Worm (Caenorhabditis elegans) whole organism, late embryonic: ENCODE data around the gene rpl-33.

Experiments
- C38D4.7 ChIP-seq: fragments of 200-800 bp; sonication (Bioruptor generic); optimal IDR thresholded peaks from 2 replicates; lab custom pipeline; 2018; ENCODE audit warnings: mild to moderate bottlenecking, missing genetic modification characterization, moderate library complexity, missing compliant biosample characterization
- F13H6.1 ChIP-seq: sonication (generic microtip); optimal IDR thresholded peaks from 2 replicates; lab custom pipeline; 2016; ENCODE audit warnings: missing genetic modification characterization, missing compliant biosample characterization
- K02D7.2 ChIP-seq: sonication (generic microtip); optimal IDR thresholded peaks from 2 replicates; lab custom pipeline; 2017; ENCODE audit warnings: mild to moderate bottlenecking, missing genetic modification characterization, missing compliant biosample characterization
- Y22D7AL.16 ChIP-seq: sonication (generic microtip); optimal IDR thresholded peaks from 2 replicates; lab custom pipeline; 2016; ENCODE audit warnings: missing genetic modification characterization, missing compliant biosample characterization
- ama-1 ChIP-seq: fragments of 150-350 bp; optimal IDR thresholded peaks from 2 replicates; lab custom pipeline; 2014
- ceh-14 ChIP-seq: sonication (generic microtip); optimal IDR thresholded peaks from 2 replicates; lab custom pipeline; 2016; ENCODE audit warnings: missing genotype, missing genetic modification characterization, missing compliant biosample characterization
- ceh-19 ChIP-seq: fragments of 200-800 bp; sonication (Bioruptor generic); optimal IDR thresholded peaks from 2 replicates; lab custom pipeline; 2018; ENCODE audit warnings: mild to moderate bottlenecking, missing genetic modification characterization, missing compliant biosample characterization
- ceh-2 ChIP-seq: sonication (generic microtip); optimal IDR thresholded peaks from 2 replicates; lab custom pipeline; 2016; ENCODE audit warnings: missing genotype, missing genetic modification characterization, missing compliant biosample characterization
- ceh-24 ChIP-seq: sonication (generic microtip); optimal IDR thresholded peaks from 2 replicates; lab custom pipeline; 2016; ENCODE audit warnings: mild to moderate bottlenecking, missing genetic modification characterization, missing compliant biosample characterization
- ceh-30 ChIP-seq: fragments of 150-350 bp; optimal IDR thresholded peaks from 2 replicates; lab custom pipeline; 2014; ENCODE audit warnings: missing biosample characterization, missing genetic modification characterization
- ceh-34 ChIP-seq: sonication (generic microtip); optimal IDR thresholded peaks from 2 replicates; lab custom pipeline; 2016; ENCODE audit warnings: mild to moderate bottlenecking, missing genetic modification characterization, missing compliant biosample characterization
- ceh-48 ChIP-seq: sonication (generic microtip); optimal IDR thresholded peaks from 2 replicates; lab custom pipeline; 2016; ENCODE audit warnings: missing genetic modification characterization, inconsistent platforms, missing compliant biosample characterization
- ceh-6 ChIP-seq: fragments of 200-800 bp; sonication (Bioruptor generic); optimal IDR thresholded peaks from 2 replicates; lab custom pipeline; 2018; ENCODE audit warnings: mild to moderate bottlenecking, missing genetic modification characterization, missing compliant biosample characterization
- ceh-9 ChIP-seq: sonication (generic microtip); optimal IDR thresholded peaks from 2 replicates; lab custom pipeline; 2016; ENCODE audit warnings: mild to moderate bottlenecking, missing genetic modification characterization, inconsistent platforms, missing compliant biosample characterization
- che-1 ChIP-seq: sonication (generic microtip); optimal IDR thresholded peaks from 2 replicates; lab custom pipeline; 2016; ENCODE audit warnings: mild to moderate bottlenecking, missing genetic modification characterization, missing compliant biosample characterization
- dmd-4 ChIP-seq: sonication (generic microtip); optimal IDR thresholded peaks from 2 replicates; lab custom pipeline; 2016; ENCODE audit warnings: borderline replicate concordance, missing genetic modification characterization, missing compliant biosample characterization
- elt-4 ChIP-seq: sonication (generic microtip); optimal IDR thresholded peaks from 2 replicates; lab custom pipeline; 2016; ENCODE audit warnings: missing genetic modification characterization, missing compliant biosample characterization
- ets-4 ChIP-seq: sonication (generic microtip); optimal IDR thresholded peaks from 2 replicates; lab custom pipeline; 2016; ENCODE audit warnings: missing genetic modification characterization, missing compliant biosample characterization
- eyg-1 ChIP-seq: sonication (generic microtip); optimal IDR thresholded peaks from 2 replicates; lab custom pipeline; 2016; ENCODE audit warnings: missing genotype, missing genetic modification characterization, missing compliant biosample characterization
- gmeb-2 ChIP-seq: sonication (generic microtip); optimal IDR thresholded peaks from 2 replicates; lab custom pipeline; 2016; ENCODE audit warnings: missing genetic modification characterization, inconsistent platforms, missing compliant biosample characterization
- hlh-8 ChIP-seq: sonication (generic microtip); optimal IDR thresholded peaks from 2 replicates; lab custom pipeline; 2016; ENCODE audit warnings: missing genotype, missing genetic modification characterization, missing compliant biosample characterization
- lim-6 ChIP-seq: sonication (generic microtip); optimal IDR thresholded peaks from 2 replicates; lab custom pipeline; 2016; ENCODE audit warnings: missing genetic modification characterization, missing compliant biosample characterization
- lin-11 ChIP-seq: fragments of 200-800 bp; sonication (Bioruptor generic); optimal IDR thresholded peaks from 2 replicates; lab custom pipeline; 2018; ENCODE audit warnings: mild to moderate bottlenecking, missing genetic modification characterization, missing compliant biosample characterization
- mec-3 ChIP-seq: sonication (generic microtip); optimal IDR thresholded peaks from 2 replicates; lab custom pipeline; 2016; ENCODE audit warnings: borderline replicate concordance, missing genetic modification characterization, missing compliant biosample characterization
- npax-4 ChIP-seq: sonication (generic microtip); optimal IDR thresholded peaks from 2 replicates; lab custom pipeline; 2016; ENCODE audit warnings: missing genetic modification characterization, missing compliant biosample characterization
- odd-2 ChIP-seq: sonication (generic microtip); optimal IDR thresholded peaks from 2 replicates; lab custom pipeline; 2017; ENCODE audit warnings: antibody characterized with exemption, mild to moderate bottlenecking, missing genetic modification characterization, missing compliant biosample characterization
- pat-9 ChIP-seq: fragments of 200-800 bp; sonication (Bioruptor generic); optimal IDR thresholded peaks from 2 replicates; lab custom pipeline; 2018; ENCODE audit warnings: mild to moderate bottlenecking, missing genetic modification characterization, moderate library complexity, missing compliant biosample characterization
- pax-1 ChIP-seq: fragments of 150-350 bp; optimal IDR thresholded peaks from 2 replicates; lab custom pipeline; 2014; ENCODE audit warnings: missing biosample characterization, missing genetic modification characterization
- pha-2 ChIP-seq: sonication (generic microtip); optimal IDR thresholded peaks from 2 replicates; lab custom pipeline; 2017; ENCODE audit warnings: mild to moderate bottlenecking, missing genetic modification characterization, missing compliant biosample characterization
- pqm-1 ChIP-seq: sonication (generic microtip); optimal IDR thresholded peaks from 2 replicates; lab custom pipeline; 2016; ENCODE audit warnings: missing genetic modification characterization, missing compliant biosample characterization
- rnt-1 ChIP-seq: sonication (generic microtip); optimal IDR thresholded peaks from 2 replicates; lab custom pipeline; 2016; ENCODE audit warnings: missing genetic modification characterization, missing compliant biosample characterization
- sdc-2 ChIP-seq: sonication (generic microtip); optimal IDR thresholded peaks from 2 replicates; lab custom pipeline; 2016; ENCODE audit warnings: missing genotype, missing genetic modification characterization, missing compliant biosample characterization
- sox-4 ChIP-seq: sonication (generic microtip); optimal IDR thresholded peaks from 2 replicates; lab custom pipeline; 2017; ENCODE audit warnings: mild to moderate bottlenecking, missing genetic modification characterization, inconsistent platforms, missing compliant biosample characterization
- tbx-2 ChIP-seq: sonication (generic microtip); optimal IDR thresholded peaks from 2 replicates; lab custom pipeline; 2016; ENCODE audit warnings: missing genetic modification characterization, missing compliant biosample characterization
- tbx-7 ChIP-seq: sonication (generic microtip); optimal IDR thresholded peaks from 2 replicates; lab custom pipeline; 2016; ENCODE audit warnings: missing genotype, missing genetic modification characterization, missing compliant biosample characterization
- unc-42 ChIP-seq: sonication (generic microtip); optimal IDR thresholded peaks from 2 replicates; lab custom pipeline; 2016; ENCODE audit warnings: missing genotype, missing genetic modification characterization, missing compliant biosample characterization
- zip-5 ChIP-seq: sonication (generic microtip); optimal IDR thresholded peaks from 2 replicates; lab custom pipeline; 2016; ENCODE audit warnings: missing genetic modification characterization, missing compliant biosample characterization
- ztf-16 ChIP-seq: sonication (generic microtip); optimal IDR thresholded peaks from 2 replicates; lab custom pipeline; 2017; ENCODE audit warnings: missing genetic modification characterization, missing compliant biosample characterization

The rpl-33 gene

ce11 chrII:7061730-7062129 is 43.6 kb upstream of the rpl-33 start, which contains the start of gene acs-6:
Gene acs-6 (plus strand): TSS chrII:7062030.
- TF ChIP-seq pqm-1 (tag; lab: Kevin White, UChicago) (no peak), eyg-1 (no peak), unc-42 (tag; lab: Kevin White, UChicago) (no peak), elt-4 (tag; lab: Kevin White, UChicago) (no peak), ets-4 (no peak), sdc-2 (tag; lab: Kevin White, UChicago) (no peak), pax-1 (tag; lab: Kevin White, UChicago) (no peak), ceh-34 (tag; lab: Kevin White, UChicago) (no peak), ceh-19 (no peak), lin-11 (tag; lab: Kevin White, UChicago) (no peak), F13H6.1 (tag; lab: Kevin White, UChicago) (no peak), npax-4 (no peak), tbx-2 (tag; lab: Kevin White, UChicago) (no peak), ama-1 (lab: Kevin White, UChicago) (no peak), zip-5 (tag; lab: Kevin White, UChicago) (no peak), ceh-14 (tag; lab: Kevin White, UChicago) (no peak), ztf-16 (tag; lab: Kevin White, UChicago) (no peak), sox-4 (tag; lab: Kevin White, UChicago) (no peak)

- TF ChIP-seq ceh-30 (tag; lab: Kevin White, UChicago) (no peak), ceh-2 (no peak), zip-5 (tag; lab: Kevin White, UChicago) (no peak), rnt-1 (tag; lab: Kevin White, UChicago) (no peak), che-1 (tag; lab: Kevin White, UChicago) (no peak), odd-2 (tag; lab: Kevin White, UChicago) (no peak), ceh-14 (tag; lab: Kevin White, UChicago) (no peak), eyg-1 (no peak), ceh-19 (no peak), Y22D7AL.16 (tag; lab: Kevin White, UChicago) (no peak)
Measured at ce11 chrII:7065391-7065790, 40.0 kb upstream of the rpl-33 start, which contains the start of gene nos-2. Gene nos-2 (plus strand): TSS chrII:7065618.

- TF ChIP-seq odd-2 (tag; lab: Kevin White, UChicago) (no peak), K02D7.2 (tag; lab: Kevin White, UChicago) (no peak), lim-6 (no peak), ama-1 (lab: Kevin White, UChicago) (no peak), ceh-24 (tag; lab: Kevin White, UChicago) (no peak), C38D4.7 (GFP tag; lab: Kevin White, UChicago) (no peak), mec-3 (no peak), ceh-9 (tag; lab: Kevin White, UChicago) (no peak), zip-5 (tag; lab: Kevin White, UChicago) (no peak)
- TF ChIP-seq, all 69 proteins: peak for 0
Measured at ce11 chrII:7069866-7070265, 35.5 kb upstream of the rpl-33 start, which contains the start of gene him-14. Gene him-14 (minus strand): TSS chrII:7069966.

ce11 chrII:7070434-7070833 is 34.9 kb upstream of the rpl-33 start:
- TF ChIP-seq pat-9 (tag; lab: Kevin White, UChicago), result no peak
- TF ChIP-seq unc-42 (tag; lab: Kevin White, UChicago), result no peak
- TF ChIP-seq tbx-2 (tag; lab: Kevin White, UChicago), result no peak
- no peak for TF ChIP-seq hlh-8 (tag; lab: Kevin White, UChicago)
- no peak for TF ChIP-seq che-1 (tag; lab: Kevin White, UChicago)
- TF ChIP-seq elt-4 (tag; lab: Kevin White, UChicago), result no peak
- TF ChIP-seq ceh-6 (GFP tag; lab: Kevin White, UChicago), result no peak
- TF ChIP-seq Y22D7AL.16 (tag; lab: Kevin White, UChicago), result no peak
- no peak for TF ChIP-seq tbx-7 (tag; lab: Kevin White, UChicago)
- TF ChIP-seq pha-2 (tag; lab: Kevin White, UChicago), result no peak
- TF ChIP-seq ceh-9 (tag; lab: Kevin White, UChicago), result no peak
- no peak for TF ChIP-seq gmeb-2
- TF ChIP-seq dmd-4 (tag; lab: Kevin White, UChicago), result no peak
- no peak for TF ChIP-seq ceh-48 (tag; lab: Kevin White, UChicago)
